Fruit fly (Drosophila melanogaster): ENCODE results near the gene DIP-epsilon.

DIP-epsilon gene

DNA sequence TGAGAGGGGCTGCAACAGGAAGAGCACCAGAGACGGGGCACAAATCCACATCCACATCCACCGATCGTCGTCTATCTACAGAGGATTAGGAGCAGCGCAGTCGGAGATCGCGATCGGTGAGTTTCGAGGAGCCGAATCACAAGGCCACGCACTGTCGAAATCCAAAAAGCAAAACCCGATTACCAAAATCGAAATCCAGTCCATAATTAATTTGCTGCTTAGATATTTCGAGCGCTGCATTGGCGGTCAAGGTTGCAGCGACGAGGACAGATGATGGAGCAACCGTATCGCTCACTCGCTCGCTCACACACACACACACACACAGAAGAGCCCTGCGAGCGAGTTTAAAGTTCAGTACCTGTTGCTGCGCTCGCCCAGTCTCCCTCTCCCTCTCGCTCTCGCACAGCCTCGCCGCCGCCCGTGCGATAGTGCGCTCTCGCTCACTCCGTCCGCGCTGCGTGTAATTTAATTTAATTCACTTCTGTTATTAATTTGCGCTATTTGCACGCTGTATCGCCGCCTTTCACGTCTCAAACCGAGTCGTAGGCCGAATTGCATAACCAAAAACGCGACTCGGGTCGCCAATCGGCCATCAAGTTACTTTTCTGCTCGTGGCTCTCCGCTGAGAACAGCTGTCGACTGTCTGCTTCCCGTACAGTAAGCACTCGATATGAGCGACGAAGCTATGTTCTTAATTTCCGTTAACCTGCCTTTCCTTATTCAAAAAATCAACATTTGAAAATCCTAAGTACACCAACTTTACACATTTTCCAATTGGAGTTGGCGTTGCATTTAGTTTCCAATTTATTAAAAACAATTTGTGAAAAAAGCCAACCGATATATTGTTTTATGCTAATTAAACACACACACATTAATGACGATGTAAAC, 71.9 kb downstream of the DIP-epsilon start (continued):
- TF ChIP-seq H2.0 (GFP tag; IDR thresholded peaks at IDR 0.05) (peak; percentile 41; the same call in 1 of the 2 replicates), CG5245 (GFP tag; optimal IDR thresholded peaks at IDR 0.05) (peak; percentile 14), Spps (tag; optimal IDR thresholded peaks at IDR 0.05) (peak; percentile 21), CG6765 (GFP tag; optimal IDR thresholded peaks at IDR 0.05) (no peak), oc (tag; optimal IDR thresholded peaks at IDR 0.05) (peak; percentile 60), bab2 (GFP tag; optimal IDR thresholded peaks at IDR 0.05) (peak; percentile 65), Opbp (GFP tag; IDR thresholded peaks at IDR 0.05; ENCODE audit: partially characterized antibody) (no peak), CG18599 (GFP tag; optimal IDR thresholded peaks at IDR 0.05) (peak; percentile 58), CG33213 (GFP tag; optimal IDR thresholded peaks at IDR 0.05) (peak; percentile 62), CG6689 (GFP tag; IDR thresholded peaks at IDR 0.05) (peak; percentile 43; the same call in 1 of the 2 replicates), crp (GFP tag; optimal IDR thresholded peaks at IDR 0.05) (peak in 1 of 2 experiments; percentile 44), mld (GFP tag; IDR thresholded peaks at IDR 0.05; ENCODE audit: partially characterized antibody) (peak; percentile 31; the same call in 1 of the 3 replicates), chinmo (GFP tag; IDR thresholded peaks at IDR 0.05; ENCODE audit: partially characterized antibody) (peak; percentile 93), fu2 (GFP tag; optimal IDR thresholded peaks at IDR 0.05) (peak; percentile 23), jumu (GFP tag; optimal IDR thresholded peaks at IDR 0.05) (peak; percentile 44), CG7556 (GFP tag; optimal IDR thresholded peaks at IDR 0.05) (peak; percentile 22), repo (GFP tag; optimal IDR thresholded peaks at IDR 0.05) (peak; percentile 38)

DNA sequence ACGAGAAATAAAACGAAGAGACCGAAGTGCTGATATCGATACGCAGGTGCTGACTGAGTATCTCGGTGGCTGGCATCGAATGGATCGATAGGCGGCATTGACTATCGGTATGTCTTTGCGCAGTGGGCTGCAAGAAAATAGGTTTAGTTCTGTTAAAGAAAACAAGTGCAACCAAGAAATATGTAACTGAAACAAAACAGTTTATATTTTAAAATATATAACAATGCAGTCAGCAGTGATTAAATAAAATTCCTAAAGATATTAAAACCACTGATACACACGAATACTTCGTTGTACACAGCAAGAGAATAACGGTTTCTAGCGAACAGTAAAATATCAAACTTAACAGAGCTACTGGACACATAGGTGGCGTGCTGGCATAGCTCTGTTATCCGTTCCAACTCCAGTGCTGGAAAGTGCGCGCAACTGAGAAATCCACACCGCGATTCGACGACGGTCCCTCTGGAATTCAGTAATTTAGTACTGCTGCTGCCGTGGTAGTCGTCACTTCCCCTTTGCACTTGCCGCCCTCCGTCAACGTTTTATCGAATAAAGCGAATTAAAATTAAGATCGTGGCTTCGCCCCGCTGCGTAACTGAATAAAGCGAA, 72.7 kb downstream of the DIP-epsilon start, which contains the start of the genes Pez and Cpr:
Pez (minus strand) TSS at position 305 of the 609 bp plus-strand sequence.
Cpr (plus strand) TSS at position 470 of the 609 bp plus-strand sequence.
- TF ChIP-seq NfI (GFP tag; optimal IDR thresholded peaks at IDR 0.05), result peak; percentile 26
- no peak for TF ChIP-seq aop (GFP tag; IDR thresholded peaks at IDR 0.05)
- peak; percentile 70; the same call in 1 of the 3 replicates for TF ChIP-seq zen2 (GFP tag; IDR thresholded peaks at IDR 0.05; ENCODE audit: partially characterized antibody)
- TF ChIP-seq CG4360 (GFP tag; IDR thresholded peaks at IDR 0.05), result no peak
- no peak for TF ChIP-seq Hmx (GFP tag; optimal IDR thresholded peaks at IDR 0.05)
- TF ChIP-seq Asciz (GFP tag; optimal IDR thresholded peaks at IDR 0.05), result no peak
- TF ChIP-seq Six4 (GFP tag; optimal IDR thresholded peaks at IDR 0.05), result no peak
- TF ChIP-seq ab (GFP tag; optimal IDR thresholded peaks at IDR 0.05), result no peak
- TF ChIP-seq sqz (GFP tag; optimal IDR thresholded peaks at IDR 0.05), result no peak
- no peak for TF ChIP-seq CG8478 (optimal IDR thresholded peaks at IDR 0.05)
- peak; percentile 55 for TF ChIP-seq Sry-δ (GFP tag; optimal IDR thresholded peaks at IDR 0.05)
- peak; percentile 17 for TF ChIP-seq phol (tag; optimal IDR thresholded peaks at IDR 0.05)
- no peak for TF ChIP-seq CG14667 (GFP tag; IDR thresholded peaks at IDR 0.05)
- no peak for TF ChIP-seq ac (GFP tag; optimal IDR thresholded peaks at IDR 0.05)
- TF ChIP-seq knrl (GFP tag; IDR thresholded peaks at IDR 0.05; ENCODE audit: partially characterized antibody), result peak; percentile 76; the same call in 2 of the 3 replicates
- no peak for TF ChIP-seq CG12299 (tag; optimal IDR thresholded peaks at IDR 0.05)
- 0 out of 2 replicates have a peak, but pooled peaks have one; percentile 29 for TF ChIP-seq gsb (GFP tag; IDR thresholded peaks at IDR 0.05)
- no peak for TF ChIP-seq kni (GFP tag; optimal IDR thresholded peaks at IDR 0.05)
- peak; percentile 23; the same call in 1 of the 2 replicates for TF ChIP-seq tna (GFP tag; IDR thresholded peaks at IDR 0.05; ENCODE audit: partially characterized antibody)
- peak; percentile 81 for TF ChIP-seq CG6791 (GFP tag; IDR thresholded peaks at IDR 0.05; ENCODE audit: partially characterized antibody)
- peak; percentile 74 for TF ChIP-seq CG12659 (GFP tag; optimal IDR thresholded peaks at IDR 0.05)
- peak; percentile 37; the same call in 1 of the 2 replicates for TF ChIP-seq onecut (GFP tag; IDR thresholded peaks at IDR 0.05)
- TF ChIP-seq NFAT (GFP tag; IDR thresholded peaks at IDR 0.05), result peak; percentile 67
- no peak for TF ChIP-seq da (GFP tag; optimal IDR thresholded peaks at IDR 0.05)
- TF ChIP-seq Rx (GFP tag; IDR thresholded peaks at IDR 0.05), result no peak
- 0 out of 3 replicates have a peak, but pooled peaks have one; percentile 19 for TF ChIP-seq Optix (GFP tag; IDR thresholded peaks at IDR 0.05)
- no peak for TF ChIP-seq CG15601 (tag; optimal IDR thresholded peaks at IDR 0.05)
- TF ChIP-seq CG11398 (GFP tag; optimal IDR thresholded peaks at IDR 0.05), result no peak
- peak; percentile 91 for TF ChIP-seq gfzf (GFP tag; optimal IDR thresholded peaks at IDR 0.05)
- peak; percentile 64; the same call in 1 of the 2 replicates for TF ChIP-seq CG14014 (GFP tag; IDR thresholded peaks at IDR 0.05)
